Worm (Caenorhabditis elegans) whole organism, L4/young adult: ENCODE measurements around the gene apx-1.

Experiments used
- W03F9.2 ChIP-seq: fragments of 150-350 bp; optimal IDR thresholded peaks from 2 replicates; lab custom pipeline; 2014; ENCODE audit warnings: missing biosample characterization, missing genetic modification characterization
- dao-5 ChIP-seq: sonication (generic microtip); optimal IDR thresholded peaks from 2 replicates; lab custom pipeline; 2016; ENCODE audit warnings: missing genotype, missing genetic modification characterization, moderate library complexity, missing compliant biosample characterization
- him-1 ChIP-seq: sonication (generic microtip); optimal IDR thresholded peaks from 2 replicates; lab custom pipeline; 2016; ENCODE audit warnings: missing genotype, missing genetic modification reagents, missing genetic modification characterization, missing compliant biosample characterization

apx-1 gene

DNA sequence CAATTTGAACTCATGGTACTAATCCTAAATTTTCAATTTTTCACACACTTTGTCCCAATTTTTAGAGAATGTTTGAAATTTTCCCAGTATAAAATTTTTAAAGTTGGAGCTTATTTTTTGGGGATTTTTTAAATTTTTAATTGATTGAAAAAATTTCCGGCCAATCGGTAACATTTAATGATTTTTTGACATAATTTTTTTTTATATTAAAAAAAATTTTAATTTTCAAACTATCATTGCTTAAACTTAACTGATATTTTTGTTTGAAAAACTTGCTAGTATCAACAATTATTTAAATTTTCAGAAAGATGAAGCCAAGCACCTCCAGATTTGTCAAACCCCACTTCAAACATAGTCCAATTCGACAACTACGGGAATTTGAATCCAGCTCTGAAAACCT, 47.3 kb downstream of the apx-1 start, which contains the start of gene T28A11.22:
Gene T28A11.22 (plus strand): TSS at position 301 of the 400 bp plus-strand sequence.
- TF ChIP-seq dao-5 (tag; lab: Kevin White, UChicago) (no peak), him-1 (tag; lab: Kevin White, UChicago) (no peak), W03F9.2 (tag; lab: Kevin White, UChicago) (no peak)

DNA sequence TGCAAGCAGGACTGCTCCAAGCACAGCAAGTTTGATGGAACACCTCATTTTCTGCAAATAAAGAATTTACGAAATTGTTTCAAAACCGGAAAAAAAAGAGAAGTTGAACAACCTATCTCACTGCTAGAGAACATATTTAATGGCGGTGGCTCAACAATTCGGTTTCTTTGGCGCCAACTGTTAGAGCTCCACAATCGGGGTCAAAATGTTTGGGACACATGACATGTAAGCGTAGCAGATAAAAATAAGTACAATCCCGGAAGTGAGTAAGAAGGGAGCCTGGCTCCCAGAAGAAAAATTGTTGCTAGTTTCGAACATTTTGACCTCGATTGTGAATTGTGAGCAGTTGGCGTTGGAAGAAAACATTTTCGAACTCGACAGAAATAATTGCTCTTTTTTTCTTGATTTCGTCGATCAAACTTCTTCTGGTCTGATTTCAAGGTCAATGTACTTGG, 49.2 kb downstream of the apx-1 start, which contains the start of gene T28A11.16:
Gene T28A11.16 (minus strand): TSS at position 51 of the 455 bp plus-strand sequence.
- TF ChIP-seq him-1 (tag; lab: Kevin White, UChicago) (no peak), dao-5 (tag; lab: Kevin White, UChicago) (no peak), W03F9.2 (tag; lab: Kevin White, UChicago) (no peak)

DNA sequence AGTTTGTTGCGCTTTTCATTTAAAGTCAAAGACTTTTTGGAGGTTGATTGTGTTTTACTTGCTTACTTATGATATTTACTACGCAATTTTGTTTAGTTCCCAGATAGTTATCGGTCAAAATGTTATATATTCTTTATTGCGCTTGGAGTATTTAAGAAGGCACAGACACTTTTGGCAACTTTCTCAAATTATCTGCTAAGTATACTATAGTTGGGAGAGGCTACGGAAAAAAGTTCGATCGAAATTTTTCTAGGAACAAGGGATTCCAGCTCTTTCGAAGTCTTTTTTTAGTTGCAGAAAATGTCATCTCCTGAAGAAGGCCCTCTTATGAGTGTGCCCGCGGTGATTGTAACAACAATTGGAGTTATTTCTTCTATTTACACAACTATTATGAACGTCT, 50.1 kb downstream of the apx-1 start, which contains the start of gene srbc-5:
Gene srbc-5 (plus strand): TSS at position 301 of the 400 bp plus-strand sequence.
- TF ChIP-seq dao-5 (tag; lab: Kevin White, UChicago) (no peak), him-1 (tag; lab: Kevin White, UChicago) (no peak), W03F9.2 (tag; lab: Kevin White, UChicago) (no peak)

DNA sequence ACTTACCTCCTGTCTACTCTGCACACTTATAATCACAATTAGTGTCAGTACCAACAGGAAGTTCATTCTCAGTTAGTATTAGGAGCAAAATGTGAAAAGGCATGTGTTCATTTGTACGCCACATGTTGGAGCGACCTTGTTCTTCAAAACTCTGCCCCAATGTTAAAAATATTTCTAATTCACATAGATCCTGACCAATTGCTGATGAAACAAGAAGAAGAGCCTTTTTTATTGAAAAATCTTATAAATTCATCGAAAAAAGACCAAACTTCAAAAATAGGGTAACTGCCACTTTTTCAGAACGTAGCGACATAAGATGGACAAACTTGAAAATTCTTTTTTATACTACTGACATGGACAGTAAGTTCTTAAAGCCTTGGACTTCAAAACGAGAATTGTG, 56.2 kb downstream of the apx-1 start, which contains the start of gene T28A11.17:
Gene T28A11.17 (minus strand): TSS at position 101 of the 400 bp plus-strand sequence.
- TF ChIP-seq dao-5 (tag; lab: Kevin White, UChicago) (no peak), W03F9.2 (tag; lab: Kevin White, UChicago) (no peak), him-1 (tag; lab: Kevin White, UChicago) (no peak)

DNA sequence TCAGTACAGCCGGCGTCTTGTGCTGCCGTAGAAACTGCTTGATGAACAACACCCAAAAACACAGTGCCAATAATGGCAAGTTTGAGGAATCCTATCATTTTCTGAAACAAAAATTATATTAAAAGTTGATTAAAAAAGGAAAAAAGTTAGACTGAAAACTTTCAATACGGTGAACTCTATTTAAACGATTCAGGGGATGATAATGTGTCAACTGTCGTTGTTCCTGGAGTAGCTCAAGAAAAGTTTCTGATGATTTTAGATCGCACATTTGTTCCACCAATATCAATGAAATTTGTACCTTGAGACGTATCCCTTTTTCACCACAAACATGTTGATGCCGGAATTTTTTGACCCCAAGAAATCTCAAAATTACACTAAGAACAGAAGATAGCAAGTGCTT, 58.0 kb downstream of the apx-1 start, which contains the start of gene T28A11.18:
Gene T28A11.18 (minus strand): TSS at position 101 of the 400 bp plus-strand sequence.
- TF ChIP-seq him-1 (tag; lab: Kevin White, UChicago) (no peak), W03F9.2 (tag; lab: Kevin White, UChicago) (no peak), dao-5 (tag; lab: Kevin White, UChicago) (no peak)

DNA sequence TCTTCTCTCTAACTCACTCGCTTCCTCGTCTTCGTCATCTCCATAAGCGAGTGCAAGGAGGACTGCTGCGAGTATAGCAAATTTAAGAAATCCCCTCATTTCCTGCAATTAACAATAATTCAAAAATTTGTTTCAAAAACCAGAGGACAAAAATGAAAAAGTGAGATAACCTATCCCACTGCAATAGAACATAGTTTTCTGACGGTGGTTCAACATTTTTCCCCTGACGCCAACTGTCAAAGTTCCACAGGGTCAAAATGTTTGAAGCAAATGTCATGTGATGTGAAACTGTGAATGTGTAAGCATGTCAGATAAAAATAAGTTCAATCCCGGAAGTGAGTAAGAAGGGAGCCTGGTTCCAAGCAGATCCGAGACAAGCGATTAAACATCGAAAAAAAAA, 59.4 kb downstream of the apx-1 start, which contains the start of gene T28A11.19:
Gene T28A11.19 (minus strand): TSS at position 108 of the 400 bp plus-strand sequence.
- TF ChIP-seq him-1 (tag; lab: Kevin White, UChicago) (no peak), dao-5 (tag; lab: Kevin White, UChicago) (no peak), W03F9.2 (tag; lab: Kevin White, UChicago) (no peak)
